Fruit fly (Drosophila melanogaster) whole organism, embryonic: ENCODE data around the gene CaBP1.

Experiments
- Ada2b ChIP-seq: fragments of 200-800 bp; sonication (Bioruptor generic); IDR thresholded peaks from 2 replicates; pipeline ENCODE4 v1.3.6; 2022; ENCODE audit warnings: missing biosample characterization, missing genetic modification characterization
- CG10274 ChIP-seq: fragments of 200-800 bp; sonication (Bioruptor generic); optimal IDR thresholded peaks from 3 replicates; lab custom pipeline; 2017; ENCODE audit warnings: missing biosample characterization, mild to moderate bottlenecking, missing genetic modification characterization
- CG10321 ChIP-seq: fragments of 200-800 bp; sonication (Bioruptor generic); IDR thresholded peaks from 2 replicates; pipeline ENCODE4 v1.3.6; 2022; ENCODE audit warnings: missing biosample characterization, missing genetic modification characterization
- CG11247 ChIP-seq: fragments of 200-800 bp; sonication (Bioruptor generic); IDR thresholded peaks from 2 replicates; pipeline ENCODE4 v1.3.6; 2022; ENCODE audit warnings: missing biosample characterization, missing genetic modification characterization
- CG11504 ChIP-seq: fragments of 200-800 bp; sonication (Bioruptor generic); optimal IDR thresholded peaks from 3 replicates; lab custom pipeline; 2019; ENCODE audit warnings: missing biosample characterization, mild to moderate bottlenecking, missing genetic modification characterization, moderate library complexity
- CG11696 ChIP-seq: fragments of 200-800 bp; sonication (Bioruptor generic); IDR thresholded peaks from 2 replicates; pipeline ENCODE4 v1.3.6; 2022; ENCODE audit warnings: missing biosample characterization, missing genetic modification characterization
- CG1233 ChIP-seq: fragments of 200-800 bp; sonication (Bioruptor generic); optimal IDR thresholded peaks from 4 replicates; lab custom pipeline; 2018; ENCODE audit warnings: missing biosample characterization, mild to moderate bottlenecking, missing genetic modification characterization
- CG14860 ChIP-seq: fragments of 200-800 bp; sonication (Bioruptor generic); IDR thresholded peaks from 3 replicates; pipeline ENCODE4 v1.3.6; 2022; ENCODE audit warnings: missing biosample characterization, missing genetic modification characterization; ENCODE audit not compliant: partially characterized antibody
- CG15696 ChIP-seq: fragments of 200-800 bp; sonication (Bioruptor generic); optimal IDR thresholded peaks from 2 replicates; lab custom pipeline; 2019; ENCODE audit warnings: missing biosample characterization, mild to moderate bottlenecking, missing genetic modification characterization, moderate library complexity
- CG17385 ChIP-seq: fragments of 200-800 bp; sonication (Bioruptor generic); optimal IDR thresholded peaks from 3 replicates; lab custom pipeline; 2018; ENCODE audit warnings: missing biosample characterization, mild to moderate bottlenecking, missing genetic modification characterization
- CG17612 ChIP-seq: fragments of 200-800 bp; sonication (Bioruptor generic); IDR thresholded peaks from 2 replicates; pipeline ENCODE4 v1.3.6; 2022; ENCODE audit warnings: missing biosample characterization, missing genetic modification characterization
- CG18011 ChIP-seq: fragments of 200-800 bp; sonication (Bioruptor generic); optimal IDR thresholded peaks from 2 replicates; lab custom pipeline; 2017; ENCODE audit warnings: missing biosample characterization, missing genetic modification characterization, mild to moderate bottlenecking, moderate library complexity, missing genotype
- CG2129 ChIP-seq: fragments of 200-800 bp; sonication (Bioruptor generic); IDR thresholded peaks from 2 replicates; pipeline ENCODE4 v1.3.6; 2022; ENCODE audit warnings: missing biosample characterization, missing genetic modification characterization; ENCODE audit not compliant: partially characterized antibody
- CG2712 ChIP-seq: fragments of 200-800 bp; optimal IDR thresholded peaks from 3 replicates; lab custom pipeline; 2019; ENCODE audit warnings: missing biosample characterization, mild to moderate bottlenecking, missing genetic modification characterization, moderate library complexity
- CG3163 ChIP-seq: fragments of 200-800 bp; sonication (Bioruptor generic); optimal IDR thresholded peaks from 3 replicates; lab custom pipeline; 2016; ENCODE audit warnings: missing biosample characterization, missing genetic modification characterization
- CG6791 ChIP-seq: fragments of 200-800 bp; sonication (Bioruptor generic); IDR thresholded peaks from 3 replicates; pipeline ENCODE4 v1.3.6; 2022; ENCODE audit warnings: missing biosample characterization, missing genetic modification characterization; ENCODE audit not compliant: partially characterized antibody
- CG6813 ChIP-seq: fragments of 200-800 bp; sonication (Bioruptor generic); optimal IDR thresholded peaks from 2 replicates; lab custom pipeline; 2017; ENCODE audit warnings: missing biosample characterization, missing genetic modification characterization, mild to moderate bottlenecking, moderate library complexity, missing genetic modification reagents
- CG7271 ChIP-seq: fragments of 200-800 bp; sonication (Bioruptor generic); optimal IDR thresholded peaks from 2 replicates; lab custom pipeline; 2018; ENCODE audit warnings: missing biosample characterization, mild to moderate bottlenecking, missing genetic modification characterization, moderate library complexity
- CG7357 ChIP-seq: fragments of 200-800 bp; sonication (Bioruptor generic); IDR thresholded peaks from 3 replicates; pipeline ENCODE4 v1.3.6; 2022; ENCODE audit warnings: missing biosample characterization, missing genetic modification characterization
- CG7987 ChIP-seq: fragments of 200-800 bp; sonication (Bioruptor generic); optimal IDR thresholded peaks from 2 replicates; lab custom pipeline; 2018; ENCODE audit warnings: missing biosample characterization, mild to moderate bottlenecking, missing genetic modification characterization, moderate library complexity
- CG8089 ChIP-seq: fragments of 200-800 bp; sonication (Bioruptor generic); optimal IDR thresholded peaks from 3 replicates; lab custom pipeline; 2016; ENCODE audit warnings: missing biosample characterization, missing genetic modification characterization
- CG8388 ChIP-seq: fragments of 200-800 bp; sonication (Bioruptor generic); optimal IDR thresholded peaks from 2 replicates; lab custom pipeline; 2019; ENCODE audit warnings: missing biosample characterization, mild to moderate bottlenecking, missing genetic modification characterization, moderate library complexity
- Eip74EF ChIP-seq, 2 experiments: fragments of 200-800 bp in 1 of 2; fragments of >200 bp in 1 of 2; sonication (Bioruptor generic) in 1 of 2; optimal IDR thresholded peaks; 2 replicates each; lab custom pipeline; 2017 to 2019; ENCODE audit warnings: missing biosample characterization in 2 of 2, missing genetic modification characterization in 2 of 2, mild to moderate bottlenecking in 1 of 2, moderate library complexity in 1 of 2
- HmgD ChIP-seq: fragments of 200-800 bp; sonication (Bioruptor generic); optimal IDR thresholded peaks from 3 replicates; lab custom pipeline; 2016; ENCODE audit warnings: missing biosample characterization, missing genetic modification characterization
- Hmr ChIP-seq: fragments of 200-800 bp; sonication (Bioruptor generic); optimal IDR thresholded peaks from 3 replicates; lab custom pipeline; 2017; ENCODE audit warnings: mild to moderate bottlenecking, missing biosample characterization, missing genetic modification reagents, missing genetic modification characterization
- Hr51 ChIP-seq, 2 experiments: fragments of 200-800 bp; sonication (Bioruptor generic); optimal IDR thresholded peaks; 2 replicates in 1 of 2; 3 replicates in 1 of 2; lab custom pipeline; 2016 to 2018; ENCODE audit warnings: missing biosample characterization in 2 of 2, missing genetic modification characterization in 2 of 2, mild to moderate bottlenecking in 1 of 2, moderate library complexity in 1 of 2
- Hr78 ChIP-seq, 2 experiments: fragments of 200-800 bp in 1 of 2; fragments of >200 bp in 1 of 2; sonication (Bioruptor generic) in 1 of 2; optimal IDR thresholded peaks; 2 replicates each; lab custom pipeline; 2017 to 2019; ENCODE audit warnings: missing biosample characterization in 2 of 2, missing genetic modification characterization in 2 of 2, mild to moderate bottlenecking in 1 of 2, moderate library complexity in 1 of 2
- Neu2 ChIP-seq: fragments of 200-800 bp; sonication (Bioruptor generic); optimal IDR thresholded peaks from 3 replicates; lab custom pipeline; 2016; ENCODE audit warnings: missing biosample characterization, missing genetic modification characterization, borderline replicate concordance
- TFAM ChIP-seq: fragments of 200-800 bp; sonication (Bioruptor generic); optimal IDR thresholded peaks from 2 replicates; lab custom pipeline; 2017; ENCODE audit warnings: missing biosample characterization, missing genetic modification characterization, inconsistent platforms
- Taf1 ChIP-seq: fragments of 200-800 bp; sonication (Bioruptor generic); IDR thresholded peaks from 2 replicates; pipeline ENCODE4 v1.3.6; 2022; ENCODE audit warnings: missing biosample characterization, missing genetic modification characterization
- Vsx1 ChIP-seq: fragments of 200-800 bp; sonication (Bioruptor generic); optimal IDR thresholded peaks from 2 replicates; lab custom pipeline; 2017; ENCODE audit warnings: missing biosample characterization, mild to moderate bottlenecking, missing genetic modification characterization, missing genetic modification reagents
- YL-1 ChIP-seq: fragments of 200-800 bp; sonication (Bioruptor generic); optimal IDR thresholded peaks from 3 replicates; lab custom pipeline; 2017; ENCODE audit warnings: missing biosample characterization, mild to moderate bottlenecking, missing genetic modification characterization
- aop ChIP-seq: fragments of 200-800 bp; sonication (Bioruptor generic); IDR thresholded peaks from 2 replicates; pipeline ENCODE4 v1.3.6; 2022; ENCODE audit warnings: missing biosample characterization, missing genetic modification characterization
- ap ChIP-seq: fragments of 200-800 bp; sonication (Bioruptor generic); IDR thresholded peaks from 2 replicates; pipeline ENCODE4 v1.3.6; 2022; ENCODE audit warnings: missing biosample characterization, missing genetic modification characterization
- cato ChIP-seq: fragments of 200-800 bp; sonication (Bioruptor generic); optimal IDR thresholded peaks from 2 replicates; lab custom pipeline; 2016; ENCODE audit warnings: missing biosample characterization, missing genetic modification characterization, borderline replicate concordance
- caup ChIP-seq: fragments of 200-800 bp; sonication (Bioruptor generic); optimal IDR thresholded peaks from 3 replicates; lab custom pipeline; 2017; ENCODE audit warnings: missing biosample characterization, mild to moderate bottlenecking, missing genetic modification characterization, moderate library complexity; ENCODE audit not compliant: severe bottlenecking
- cg ChIP-seq: fragments of 200-800 bp; sonication (Bioruptor generic); optimal IDR thresholded peaks from 3 replicates; lab custom pipeline; 2019; ENCODE audit warnings: missing biosample characterization, mild to moderate bottlenecking, missing genetic modification characterization, moderate library complexity
- crc ChIP-seq: fragments of 200-800 bp; sonication (Bioruptor generic); optimal IDR thresholded peaks from 2 replicates; lab custom pipeline; 2016; ENCODE audit warnings: missing biosample characterization, missing genetic modification characterization
- crol ChIP-seq: fragments of 200-800 bp; sonication (Bioruptor generic); IDR thresholded peaks from 2 replicates; pipeline ENCODE4 v1.3.6; 2022; ENCODE audit warnings: missing biosample characterization, missing genetic modification characterization
- ftz-f1 ChIP-seq: fragments of 200-800 bp; sonication (Bioruptor generic); optimal IDR thresholded peaks from 2 replicates; lab custom pipeline; 2016; ENCODE audit warnings: missing biosample characterization, missing genetic modification characterization
- mirr ChIP-seq: fragments of 200-800 bp; sonication (Bioruptor generic); optimal IDR thresholded peaks from 3 replicates; lab custom pipeline; 2018; ENCODE audit warnings: missing biosample characterization, mild to moderate bottlenecking, missing genetic modification characterization
- psq ChIP-seq: fragments of 200-800 bp; sonication (Bioruptor generic); optimal IDR thresholded peaks from 2 replicates; lab custom pipeline; 2017; ENCODE audit warnings: missing biosample characterization, missing genetic modification characterization
- pzg ChIP-seq: fragments of 200-800 bp; sonication (Bioruptor generic); optimal IDR thresholded peaks from 3 replicates; lab custom pipeline; 2018; ENCODE audit warnings: missing biosample characterization, mild to moderate bottlenecking, missing genetic modification characterization, moderate library complexity
- ranshi ChIP-seq: fragments of 200-800 bp; sonication (Bioruptor generic); IDR thresholded peaks from 2 replicates; pipeline ENCODE4 v1.3.6; 2022; ENCODE audit warnings: missing biosample characterization, missing genetic modification characterization
- stc ChIP-seq: fragments of 200-800 bp; sonication (Bioruptor generic); IDR thresholded peaks from 2 replicates; pipeline ENCODE4 v1.3.6; 2022; ENCODE audit warnings: missing biosample characterization, missing genetic modification characterization
- unc-4 ChIP-seq: fragments of 200-800 bp; sonication (Bioruptor generic); IDR thresholded peaks from 2 replicates; pipeline ENCODE4 v1.3.6; 2022; ENCODE audit warnings: missing biosample characterization, missing genetic modification characterization; ENCODE audit not compliant: partially characterized antibody
- vnd ChIP-seq: fragments of 200-800 bp; sonication (Bioruptor generic); IDR thresholded peaks from 3 replicates; pipeline ENCODE4 v1.3.6; 2022; ENCODE audit warnings: missing biosample characterization, missing genetic modification characterization; ENCODE audit not compliant: partially characterized antibody
- zen2 ChIP-seq: fragments of 200-800 bp; sonication (Bioruptor generic); IDR thresholded peaks from 3 replicates; pipeline ENCODE4 v1.3.6; 2022; ENCODE audit warnings: missing biosample characterization, missing genetic modification characterization; ENCODE audit not compliant: partially characterized antibody

CaBP1 gene

dm6 chr2L:16350160-16350633 is 6.3 kb downstream of the CaBP1 start (continued):
- peak; percentile 46 for TF ChIP-seq HmgD
- no peak for TF ChIP-seq Eip74EF (GFP tag; optimal IDR thresholded peaks at IDR 0.05; lab: Kevin White, UChicago)
- peak; percentile 12 for TF ChIP-seq CG18011 (GFP tag; lab: Kevin White, UChicago)
- peak; percentile 46; the same call in 1 of the 2 replicates for TF ChIP-seq CG17612 (GFP tag; lab: Robert Waterston, UW)
- no peak for TF ChIP-seq CG8388 (GFP tag; lab: Kevin White, UChicago)
- TF ChIP-seq CG7271: no peak
- TF ChIP-seq Taf1 (GFP tag; lab: Robert Waterston, UW): peak; percentile 62; the same call in 1 of the 2 replicates
- TF ChIP-seq CG3163: no peak
- TF ChIP-seq psq: no peak
- no peak for TF ChIP-seq vnd (GFP tag; lab: Robert Waterston, UW)
- TF ChIP-seq CG15696 (tag; lab: Kevin White, UChicago): peak; percentile 59
- TF ChIP-seq pzg (GFP tag; lab: Kevin White, UChicago): peak; percentile 66
- no peak for TF ChIP-seq ftz-f1 (GFP tag; lab: Kevin White, UChicago)
- no peak for TF ChIP-seq cg (GFP tag; lab: Kevin White, UChicago)
- peak; percentile 29 for TF ChIP-seq crc (GFP tag; lab: Kevin White, UChicago)
- peak; percentile 71 for TF ChIP-seq CG11247 (GFP tag; lab: Robert Waterston, UW)
- peak; percentile 58; the same call in 1 of the 2 replicates for TF ChIP-seq unc-4
- no peak for TF ChIP-seq CG11504 (tag; lab: Kevin White, UChicago)
- TF ChIP-seq CG2129 (GFP tag; lab: Robert Waterston, UW): no peak
- peak; percentile 68 for TF ChIP-seq CG2712 (tag; lab: Kevin White, UChicago)
- TF ChIP-seq CG10321: 0 out of 2 replicates have a peak, but pooled peaks have one; percentile 40
- peak; percentile 56 for TF ChIP-seq CG6813
- TF ChIP-seq CG1233 (GFP tag; lab: Kevin White, UChicago): peak; percentile 21
- TF ChIP-seq CG8089 (GFP tag; lab: Kevin White, UChicago): peak; percentile 19
- no peak for TF ChIP-seq Hr78 (GFP tag; optimal IDR thresholded peaks at IDR 0.05; lab: Kevin White, UChicago)
- TF ChIP-seq CG11696: 0 out of 2 replicates have a peak, but pooled peaks have one; percentile 26
- 0 out of 3 replicates have a peak, but pooled peaks have one; percentile 59 for TF ChIP-seq zen2 (GFP tag; lab: Robert Waterston, UW)
- peak; percentile 79 for TF ChIP-seq Hmr (GFP tag; lab: Kevin White, UChicago)
- TF ChIP-seq stc (GFP tag; lab: Robert Waterston, UW): peak; percentile 45; the same call in 1 of the 2 replicates
- TF ChIP-seq mirr (GFP tag; lab: Kevin White, UChicago): no peak
- TF ChIP-seq ranshi: peak; percentile 80
- TF ChIP-seq CG7987 (GFP tag; lab: Kevin White, UChicago): no peak
- peak; percentile 78 for TF ChIP-seq YL-1 (GFP tag; lab: Kevin White, UChicago)
- TF ChIP-seq CG6791 (GFP tag; lab: Robert Waterston, UW): peak; percentile 54
- TF ChIP-seq ap (GFP tag; lab: Robert Waterston, UW): peak; percentile 37; the same call in 1 of the 2 replicates
- peak; percentile 65; the same call in 1 of the 3 replicates for TF ChIP-seq CG7357 (GFP tag; lab: Robert Waterston, UW)
- TF ChIP-seq CG17385 (GFP tag; lab: Kevin White, UChicago): peak; percentile 98
- TF ChIP-seq crol (GFP tag; lab: Robert Waterston, UW): peak; percentile 27; the same call in 1 of the 2 replicates
- no peak for TF ChIP-seq aop
- no peak for TF ChIP-seq CG10274 (GFP tag; lab: Kevin White, UChicago)
- no peak for TF ChIP-seq TFAM (GFP tag; lab: Kevin White, UChicago)
- TF ChIP-seq Ada2b: peak; percentile 75
- TF ChIP-seq CG14860 (GFP tag; lab: Robert Waterston, UW): no peak
- peak; percentile 68 for TF ChIP-seq caup (GFP tag; lab: Kevin White, UChicago)
- TF ChIP-seq cato (GFP tag; lab: Kevin White, UChicago): peak; percentile 66
- peak; percentile 7 to 84 for TF ChIP-seq Hr51 (GFP tag; optimal IDR thresholded peaks at IDR 0.05; lab: Kevin White, UChicago)
- TF ChIP-seq Neu2: no peak
- no peak for TF ChIP-seq Vsx1 (GFP tag; lab: Kevin White, UChicago)
